Worm (Caenorhabditis elegans) whole organism, young adult: ENCODE data around the gene sri-40.
A peak's percentile ranks its signal among the peaks of the same experiment; 100 is the strongest.
"Not testable (repeated sequence)": the region's sequence is repeated elsewhere in the genome, so short reads cannot be mapped to it uniquely, and the experiment has no call there.

Experiments used
- D2030.7 ChIP-seq: fragments of 200-800 bp; sonication (Bioruptor generic); IDR thresholded peaks from 2 replicates; pipeline ENCODE4 v1.3.6; 2022; ENCODE audit warnings: missing genetic modification reagents, missing genetic modification characterization, missing compliant biosample characterization
- F10E7.11 ChIP-seq: sonication (generic microtip); optimal IDR thresholded peaks from 2 replicates; lab custom pipeline; 2017; ENCODE audit warnings: mild to moderate bottlenecking, missing genetic modification characterization, moderate library complexity, missing compliant biosample characterization
- F23B12.7 ChIP-seq: sonication (generic microtip); optimal IDR thresholded peaks from 2 replicates; lab custom pipeline; 2017; ENCODE audit warnings: missing genetic modification characterization, mild to moderate bottlenecking, missing compliant biosample characterization, antibody characterized with exemption, moderate library complexity; ENCODE audit not compliant: insufficient read depth
- F39B2.1 ChIP-seq: fragments of 200-800 bp; sonication (Bioruptor generic); IDR thresholded peaks from 2 replicates; pipeline ENCODE4 v1.3.6; 2022; ENCODE audit warnings: missing genetic modification reagents, missing genetic modification characterization, missing compliant biosample characterization
- T26A5.8 ChIP-seq: sonication (generic microtip); optimal IDR thresholded peaks from 2 replicates; lab custom pipeline; 2016; ENCODE audit warnings: missing genetic modification characterization, missing compliant biosample characterization
- Y53F4B.3 ChIP-seq: fragments of 200-800 bp; sonication (Bioruptor generic); IDR thresholded peaks from 2 replicates; pipeline ENCODE4 v1.3.6; 2022; ENCODE audit warnings: missing genetic modification reagents, missing genetic modification characterization, missing compliant biosample characterization
- Y67H2A.10 ChIP-seq: fragments of 200-800 bp; sonication (Bioruptor generic); conservative IDR thresholded peaks from 2 replicates; pipeline ENCODE4 v1.3.6; 2022; ENCODE audit warnings: missing genetic modification reagents, missing genetic modification characterization, missing compliant biosample characterization
- aptf-2 ChIP-seq: fragments of 200-800 bp; sonication (Bioruptor generic); conservative IDR thresholded peaks from 2 replicates; pipeline ENCODE4 v1.3.6; 2022; ENCODE audit warnings: missing genetic modification reagents, missing genetic modification characterization, missing compliant biosample characterization
- athp-1 ChIP-seq: sonication (generic microtip); optimal IDR thresholded peaks from 2 replicates; lab custom pipeline; 2017; ENCODE audit warnings: mild to moderate bottlenecking, missing genetic modification characterization, missing compliant biosample characterization
- attf-3 ChIP-seq: fragments of 200-800 bp; sonication (Bioruptor generic); conservative IDR thresholded peaks from 2 replicates; pipeline ENCODE4 v1.3.6; 2022; ENCODE audit warnings: missing genetic modification reagents, missing genetic modification characterization, missing compliant biosample characterization
- bed-1 ChIP-seq: fragments of 200-800 bp; sonication (Bioruptor generic); IDR thresholded peaks from 2 replicates; pipeline ENCODE4 v1.3.6; 2022; ENCODE audit warnings: missing genetic modification reagents, missing genetic modification characterization, missing compliant biosample characterization
- cebp-2 ChIP-seq: fragments of 200-800 bp; sonication (Bioruptor generic); IDR thresholded peaks from 2 replicates; pipeline ENCODE4 v1.3.6; 2022; ENCODE audit warnings: missing genetic modification characterization, missing compliant biosample characterization
- ceh-79 ChIP-seq: sonication (generic microtip); optimal IDR thresholded peaks from 2 replicates; lab custom pipeline; 2017; ENCODE audit warnings: mild to moderate bottlenecking, missing genetic modification characterization, missing compliant biosample characterization
- chd-7 ChIP-seq: sonication (generic microtip); optimal IDR thresholded peaks from 2 replicates; lab custom pipeline; 2016; ENCODE audit warnings: mild to moderate bottlenecking, missing genetic modification characterization, moderate library complexity, missing compliant biosample characterization
- efl-1 ChIP-seq: fragments of 150-350 bp; optimal IDR thresholded peaks from 2 replicates; lab custom pipeline; 2014; ENCODE audit warnings: missing biosample characterization, missing genetic modification reagents, missing genetic modification characterization
- egrh-3 ChIP-seq: fragments of 200-800 bp; sonication (Bioruptor generic); IDR thresholded peaks from 2 replicates; pipeline ENCODE4 v1.3.6; 2022; ENCODE audit warnings: missing genetic modification reagents, missing genetic modification characterization, missing compliant biosample characterization
- gei-17 ChIP-seq: fragments of 200-800 bp; sonication (Bioruptor generic); optimal IDR thresholded peaks from 2 replicates; lab custom pipeline; 2018; ENCODE audit warnings: mild to moderate bottlenecking, missing genetic modification characterization, missing compliant biosample characterization
- lag-1 ChIP-seq: fragments of 200-800 bp; sonication (Bioruptor generic); IDR thresholded peaks from 2 replicates; pipeline ENCODE4 v1.3.6; 2022; ENCODE audit warnings: missing genetic modification reagents, missing genetic modification characterization, missing compliant biosample characterization
- lsy-27 ChIP-seq: sonication (generic microtip); optimal IDR thresholded peaks from 2 replicates; lab custom pipeline; 2017; ENCODE audit warnings: missing genetic modification characterization, mild to moderate bottlenecking, missing compliant biosample characterization, antibody characterized with exemption, missing genotype, borderline replicate concordance; ENCODE audit not compliant: insufficient read depth
- madf-3 ChIP-seq: fragments of 200-800 bp; sonication (Bioruptor generic); IDR thresholded peaks from 2 replicates; pipeline ENCODE4 v1.3.6; 2022; ENCODE audit warnings: missing genetic modification reagents, missing genetic modification characterization, missing compliant biosample characterization
- mcd-1 ChIP-seq: fragments of 200-800 bp; sonication (Bioruptor generic); IDR thresholded peaks from 2 replicates; pipeline ENCODE4 v1.3.6; 2022; ENCODE audit warnings: missing genetic modification reagents, missing genetic modification characterization, missing compliant biosample characterization
- nhr-179 ChIP-seq: sonication (generic microtip); optimal IDR thresholded peaks from 2 replicates; lab custom pipeline; 2016; ENCODE audit warnings: mild to moderate bottlenecking, missing genetic modification characterization, missing compliant biosample characterization
- snpc-4 ChIP-seq, 5 experiments: fragments of 150-350 bp in 1 of 5; sonication (generic microtip) in 4 of 5; optimal IDR thresholded peaks; 2 replicates each; lab custom pipeline; 2014 to 2018; ENCODE audit warnings: missing genetic modification characterization in 5 of 5, missing biosample characterization in 3 of 5, antibody characterized with exemption in 2 of 5, mild to moderate bottlenecking in 2 of 5, missing compliant biosample characterization in 2 of 5, missing genotype in 2 of 5, moderate library complexity in 2 of 5, missing genetic modification reagents in 1 of 5
- sptf-2 ChIP-seq: fragments of 200-800 bp; sonication (Bioruptor generic); optimal IDR thresholded peaks from 2 replicates; lab custom pipeline; 2018; ENCODE audit warnings: mild to moderate bottlenecking, missing genetic modification characterization, missing compliant biosample characterization
- tbx-9 ChIP-seq: sonication (generic microtip); optimal IDR thresholded peaks from 2 replicates; lab custom pipeline; 2016; ENCODE audit warnings: borderline replicate concordance, missing genetic modification characterization, inconsistent platforms, missing compliant biosample characterization
- unc-62 ChIP-seq: fragments of 150-350 bp; optimal IDR thresholded peaks from 2 replicates; lab custom pipeline; 2014; ENCODE audit warnings: missing biosample characterization, missing genetic modification reagents, missing genetic modification characterization
- xnd-1 ChIP-seq: sonication (generic microtip); optimal IDR thresholded peaks from 2 replicates; lab custom pipeline; 2016; ENCODE audit warnings: missing genotype, missing genetic modification reagents, missing genetic modification characterization, missing compliant biosample characterization
- zfh-2 ChIP-seq: fragments of 200-800 bp; sonication (Bioruptor generic); conservative IDR thresholded peaks from 2 replicates; pipeline ENCODE4 v1.3.6; 2022; ENCODE audit warnings: missing genetic modification reagents, missing genetic modification characterization, missing compliant biosample characterization
- ztf-25 ChIP-seq: fragments of 200-800 bp; sonication (Bioruptor generic); IDR thresholded peaks from 2 replicates; pipeline ENCODE4 v1.3.6; 2022; ENCODE audit warnings: missing genetic modification reagents, missing genetic modification characterization, missing compliant biosample characterization
- ztf-6 ChIP-seq: fragments of 200-800 bp; sonication (Bioruptor generic); IDR thresholded peaks from 2 replicates; pipeline ENCODE4 v1.3.6; 2022; ENCODE audit warnings: missing genetic modification reagents, missing genetic modification characterization, missing compliant biosample characterization

sri-40 gene

ce11 chrII:3184858-3185257, 7.1 kb downstream of the sri-40 start, which contains the start of gene sri-78:
sri-78 (plus strand) TSS chrII:3185158.
- not testable (repeated sequence) for TF ChIP-seq ztf-25; Y67H2A.10 (GFP tag; lab: Robert Waterston, UW); aptf-2 (GFP tag; lab: Robert Waterston, UW)
- TF ChIP-seq, all 124 proteins: peak for 0; not testable (repeated sequence) for 124

- peak; percentile 67 for TF ChIP-seq zfh-2
- no peak for TF ChIP-seq cebp-2 (GFP tag; lab: Robert Waterston, UW)
- TF ChIP-seq F39B2.1 (GFP tag; lab: Robert Waterston, UW): no peak
- no peak for TF ChIP-seq attf-3 (GFP tag; lab: Robert Waterston, UW)
- no peak for TF ChIP-seq D2030.7 (GFP tag; lab: Robert Waterston, UW)
Measured at ce11 chrII:3185848-3186247, 8.1 kb downstream of the sri-40 start.

DNA sequence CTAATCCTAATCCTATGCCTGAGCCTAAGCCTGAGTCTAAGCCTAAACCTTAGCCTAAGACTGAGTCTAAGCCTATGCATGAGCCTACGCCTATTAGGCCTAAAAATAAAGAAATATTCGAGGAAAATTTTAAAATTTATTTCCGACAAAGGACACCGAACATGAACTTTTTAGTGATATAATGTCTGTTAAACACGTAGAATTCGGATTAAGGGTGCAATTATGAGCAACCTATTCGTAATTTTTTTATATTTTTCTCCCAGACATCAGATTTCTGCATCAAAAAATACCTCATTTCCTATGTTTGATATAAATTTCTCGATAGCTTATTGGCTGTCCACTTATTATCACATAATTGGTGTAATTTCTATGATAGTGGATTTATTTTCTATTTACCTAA, 11.3 kb downstream of the sri-40 start, which contains the start of gene Y27F2A.11:
Gene Y27F2A.11, plus strand, starts transcription at position 301 of the 400 bp plus-strand sequence.
- not testable (repeated sequence) for TF ChIP-seq madf-3 (GFP tag; lab: Robert Waterston, UW); F23B12.7 (tag; lab: Kevin White, UChicago); Y67H2A.10 (GFP tag; lab: Robert Waterston, UW)

DNA sequence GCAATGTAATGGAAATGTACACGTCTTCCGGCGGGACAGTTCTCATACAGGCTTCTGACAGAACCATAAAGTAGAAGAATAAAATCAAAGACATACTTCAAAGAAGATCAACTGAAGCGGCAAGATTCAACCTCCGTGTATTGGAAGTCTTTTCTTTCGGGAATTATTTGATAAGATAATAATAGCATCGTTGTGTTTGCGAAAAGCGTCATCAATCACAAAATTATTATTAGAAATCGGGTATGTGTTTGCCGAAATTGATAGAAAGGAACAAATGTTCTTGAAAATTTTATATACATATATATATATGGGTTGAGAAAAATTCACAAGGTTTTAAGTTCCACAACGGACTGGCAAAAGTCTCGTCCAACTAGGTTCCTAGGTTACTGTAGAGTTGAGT, 13.8 kb downstream of the sri-40 start, which contains the start of gene Y27F2A.9:
Gene Y27F2A.9, minus strand, starts transcription at position 101 of the 400 bp plus-strand sequence.
- not testable (repeated sequence) for TF ChIP-seq athp-1; egrh-3 (GFP tag; lab: Robert Waterston, UW); aptf-2 (GFP tag; lab: Robert Waterston, UW)

DNA sequence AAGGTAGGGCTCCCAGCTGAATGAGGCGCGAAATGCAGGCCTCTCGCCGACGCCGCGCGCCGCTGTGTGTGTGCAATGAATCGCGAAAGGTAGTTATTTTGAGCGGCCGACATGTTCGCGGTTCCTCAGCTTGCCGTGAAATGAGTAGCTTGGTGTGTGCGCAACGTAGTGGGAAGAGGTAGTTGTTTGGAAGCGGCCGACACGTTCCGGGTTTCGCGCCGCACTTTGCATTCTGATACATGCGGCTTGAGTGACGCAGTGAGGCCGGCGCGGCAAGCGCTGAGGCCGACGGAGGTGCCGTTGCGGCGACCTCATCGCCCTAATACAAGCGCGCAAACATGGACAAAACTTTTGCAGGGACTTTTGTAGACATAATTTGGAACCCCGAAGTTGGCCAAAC, 18.0 kb downstream of the sri-40 start:
- no peak for TF ChIP-seq bed-1 (GFP tag; lab: Robert Waterston, UW)
- peak; percentile 69; the same call in 1 of the 2 replicates for TF ChIP-seq zfh-2
- no peak for TF ChIP-seq lag-1
- TF ChIP-seq snpc-4 (GFP tag; optimal IDR thresholded peaks at IDR 0.05; lab: Kevin White, UChicago): no peak
- peak in 1 of 4 experiments; percentile 68 for TF ChIP-seq snpc-4 (tag; optimal IDR thresholded peaks at IDR 0.05; lab: Kevin White, UChicago)
- TF ChIP-seq sptf-2 (GFP tag; lab: Kevin White, UChicago): no peak
- TF ChIP-seq F10E7.11: no peak
- TF ChIP-seq mcd-1 (GFP tag; lab: Robert Waterston, UW): no peak

- TF ChIP-seq ztf-6 (GFP tag; lab: Robert Waterston, UW): no peak
- no peak for TF ChIP-seq T26A5.8 (tag; lab: Kevin White, UChicago)
- no peak for TF ChIP-seq zfh-2
- TF ChIP-seq nhr-179 (tag; lab: Kevin White, UChicago): no peak
- TF ChIP-seq tbx-9 (tag; lab: Kevin White, UChicago): no peak
- TF ChIP-seq xnd-1 (tag; lab: Kevin White, UChicago): no peak
- no peak for TF ChIP-seq gei-17
- TF ChIP-seq lsy-27 (tag; lab: Kevin White, UChicago): no peak
- no peak for TF ChIP-seq Y53F4B.3 (GFP tag; lab: Robert Waterston, UW)
Measured at ce11 chrII:3196966-3197365, 19.2 kb downstream of the sri-40 start, which contains the start of gene gcy-15. gcy-15 (minus strand) TSS chrII:3197066.

- TF ChIP-seq efl-1 (GFP tag; lab: Kevin White, UChicago): no peak
- TF ChIP-seq ceh-79 (tag; lab: Kevin White, UChicago): no peak
- TF ChIP-seq unc-62 (GFP tag; lab: Kevin White, UChicago): no peak
- no peak for TF ChIP-seq chd-7 (tag; lab: Kevin White, UChicago)
Measured at ce11 chrII:3198998-3199397, 21.2 kb downstream of the sri-40 start, which contains the start of gene sri-51. sri-51 (minus strand) TSS chrII:3199098.
